Worm (Caenorhabditis elegans) whole organism, L2 larva: Measurements from ENCODE around the gene odd-1.

Experiments used
- C34F6.9 ChIP-seq: fragments of 150-350 bp; optimal IDR thresholded peaks from 2 replicates; lab custom pipeline; 2014; ENCODE audit warnings: missing biosample characterization, missing genetic modification characterization
- F13H6.1 ChIP-seq: sonication (generic microtip); optimal IDR thresholded peaks from 2 replicates; lab custom pipeline; 2016; ENCODE audit warnings: missing genetic modification characterization, missing compliant biosample characterization
- R02D3.7 ChIP-seq: fragments of 150-350 bp; optimal IDR thresholded peaks from 2 replicates; lab custom pipeline; 2014; ENCODE audit warnings: missing biosample characterization, missing genetic modification characterization
- Y55F3AM.14 ChIP-seq: fragments of 200-800 bp; sonication (Bioruptor generic); optimal IDR thresholded peaks from 2 replicates; lab custom pipeline; 2018; ENCODE audit warnings: mild to moderate bottlenecking, missing genetic modification characterization, missing compliant biosample characterization
- alr-1 ChIP-seq: fragments of 150-350 bp; optimal IDR thresholded peaks from 2 replicates; lab custom pipeline; 2014; ENCODE audit warnings: missing biosample characterization, missing genetic modification characterization
- aly-2 ChIP-seq: fragments of 150-350 bp; optimal IDR thresholded peaks from 2 replicates; lab custom pipeline; 2014; ENCODE audit warnings: missing biosample characterization, missing genetic modification characterization
- ama-1 ChIP-seq: fragments of 150-350 bp; optimal IDR thresholded peaks from 2 replicates; lab custom pipeline; 2018; ENCODE audit warnings: inconsistent platforms
- blmp-1 ChIP-seq: sonication (generic microtip); optimal IDR thresholded peaks from 2 replicates; lab custom pipeline; 2017; ENCODE audit warnings: missing genetic modification characterization, mild to moderate bottlenecking, missing compliant biosample characterization, antibody characterized with exemption, moderate library complexity; ENCODE audit not compliant: insufficient read depth
- ceh-16 ChIP-seq: fragments of 150-350 bp; optimal IDR thresholded peaks from 2 replicates; lab custom pipeline; 2014; ENCODE audit warnings: missing biosample characterization, missing genetic modification characterization
- egl-27 ChIP-seq: sonication (generic microtip); optimal IDR thresholded peaks from 3 replicates; lab custom pipeline; 2017; ENCODE audit warnings: missing biosample characterization, missing genetic modification reagents, missing genetic modification characterization
- elt-1 ChIP-seq: fragments of 150-350 bp; optimal IDR thresholded peaks from 2 replicates; lab custom pipeline; 2014; ENCODE audit warnings: missing biosample characterization, missing genetic modification characterization
- elt-3 ChIP-seq: sonication (generic microtip); optimal IDR thresholded peaks from 2 replicates; lab custom pipeline; 2017; ENCODE audit warnings: missing biosample characterization, missing genetic modification characterization
- fos-1 ChIP-seq: fragments of 150-350 bp; optimal IDR thresholded peaks from 2 replicates; lab custom pipeline; 2014; ENCODE audit warnings: missing biosample characterization, missing genetic modification characterization
- lin-11 ChIP-seq: fragments of 150-350 bp; sonication (generic microtip); optimal IDR thresholded peaks from 2 replicates; lab custom pipeline; 2014; ENCODE audit warnings: missing biosample characterization, missing genetic modification characterization, inconsistent platforms, mixed read lengths
- lin-39 ChIP-seq: fragments of 150-350 bp; optimal IDR thresholded peaks from 2 replicates; lab custom pipeline; 2014; ENCODE audit warnings: missing biosample characterization, missing genetic modification reagents, missing genetic modification characterization
- lsy-2 ChIP-seq, 2 experiments: fragments of 150-350 bp in 1 of 2; sonication (generic microtip) in 1 of 2; optimal IDR thresholded peaks; 2 replicates each; lab custom pipeline; 2014 to 2017; ENCODE audit warnings: missing biosample characterization in 2 of 2, missing genetic modification characterization in 2 of 2
- mab-5 ChIP-seq: fragments of 150-350 bp; optimal IDR thresholded peaks from 2 replicates; lab custom pipeline; 2014; ENCODE audit warnings: missing biosample characterization, missing genetic modification characterization
- mdl-1 ChIP-seq, 2 experiments: fragments of 150-350 bp in 1 of 2; sonication (generic microtip) in 1 of 2; optimal IDR thresholded peaks; 2 replicates each; lab custom pipeline; 2017; ENCODE audit warnings: missing biosample characterization in 2 of 2, missing genetic modification characterization in 2 of 2
- nhr-10 ChIP-seq: sonication (generic microtip); optimal IDR thresholded peaks from 2 replicates; lab custom pipeline; 2017; ENCODE audit warnings: missing biosample characterization, missing genetic modification characterization
- nhr-11 ChIP-seq: fragments of 150-350 bp; optimal IDR thresholded peaks from 2 replicates; lab custom pipeline; 2014; ENCODE audit warnings: missing biosample characterization, missing genetic modification characterization
- nhr-129 ChIP-seq: fragments of 150-350 bp; optimal IDR thresholded peaks from 2 replicates; lab custom pipeline; 2014; ENCODE audit warnings: missing biosample characterization, missing genetic modification characterization
- nhr-21 ChIP-seq: fragments of 150-350 bp; optimal IDR thresholded peaks from 2 replicates; lab custom pipeline; 2014; ENCODE audit warnings: missing biosample characterization, missing genetic modification characterization
- nhr-23 ChIP-seq: fragments of 150-350 bp; optimal IDR thresholded peaks from 2 replicates; lab custom pipeline; 2014; ENCODE audit warnings: missing biosample characterization, missing genetic modification reagents, missing genetic modification characterization
- nhr-237 ChIP-seq: fragments of 150-350 bp; optimal IDR thresholded peaks from 2 replicates; lab custom pipeline; 2014; ENCODE audit warnings: missing biosample characterization, missing genetic modification characterization
- nhr-25 ChIP-seq: fragments of 150-350 bp; sonication (generic microtip); optimal IDR thresholded peaks from 3 replicates; lab custom pipeline; 2014; ENCODE audit warnings: missing biosample characterization, missing genetic modification characterization
- nhr-6 ChIP-seq: fragments of 150-350 bp; optimal IDR thresholded peaks from 2 replicates; lab custom pipeline; 2014; ENCODE audit warnings: missing biosample characterization, missing genetic modification characterization
- skn-1 ChIP-seq: sonication (generic microtip); optimal IDR thresholded peaks from 2 replicates; lab custom pipeline; 2017; ENCODE audit warnings: missing biosample characterization, missing genetic modification characterization
- sma-9 ChIP-seq, 2 experiments: fragments of 150-350 bp in 1 of 2; sonication (generic microtip) in 1 of 2; optimal IDR thresholded peaks; 2 replicates each; lab custom pipeline; 2014 to 2016; ENCODE audit warnings: missing genetic modification characterization in 2 of 2, mild to moderate bottlenecking in 1 of 2, missing biosample characterization in 1 of 2, missing compliant biosample characterization in 1 of 2, missing genetic modification reagents in 1 of 2, moderate library complexity in 1 of 2
- snpc-4 ChIP-seq: fragments of 150-350 bp; optimal IDR thresholded peaks from 2 replicates; lab custom pipeline; 2014; ENCODE audit warnings: missing biosample characterization, missing genetic modification characterization
- unc-55 ChIP-seq: fragments of 150-350 bp; sonication (generic microtip); optimal IDR thresholded peaks from 3 replicates; lab custom pipeline; 2014; ENCODE audit warnings: missing biosample characterization, missing genetic modification reagents, missing genetic modification characterization
- zag-1 ChIP-seq: fragments of 150-350 bp; optimal IDR thresholded peaks from 2 replicates; lab custom pipeline; 2014; ENCODE audit warnings: missing biosample characterization, missing genetic modification characterization
- ztf-1 ChIP-seq: fragments of 200-800 bp; sonication (Bioruptor generic); conservative IDR thresholded peaks from 2 replicates; pipeline ENCODE4 v1.3.6; 2022; ENCODE audit warnings: missing genetic modification characterization, missing compliant biosample characterization
- ztf-11 ChIP-seq: sonication (generic microtip); optimal IDR thresholded peaks from 2 replicates; lab custom pipeline; 2017; ENCODE audit warnings: missing biosample characterization, missing genetic modification characterization

Gene odd-1

DNA sequence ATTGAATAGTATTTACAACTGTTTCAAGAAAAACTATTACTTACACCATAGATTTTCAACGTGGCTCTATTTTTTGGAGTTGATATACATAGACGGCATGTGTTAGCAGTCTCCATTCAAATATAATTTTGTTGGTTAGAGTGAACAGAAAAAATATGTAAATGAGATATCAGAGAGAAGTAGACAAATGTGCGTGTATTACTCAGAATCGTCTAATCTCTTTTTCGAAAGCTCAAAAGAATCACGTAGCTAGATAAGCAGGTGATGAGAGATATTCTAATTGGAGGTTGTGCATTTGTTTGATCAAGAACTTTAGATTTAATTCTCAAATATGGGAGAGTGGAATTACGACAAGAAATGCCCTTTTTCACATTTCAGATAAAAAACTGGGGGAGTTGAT, 17.6 kb upstream of the odd-1 start, which contains the start of gene ZK418.10:
TSS of gene ZK418.10 (minus strand) at position 148 of the 400 bp plus-strand sequence.
- TF ChIP-seq nhr-21 (tag; lab: Kevin White, UChicago), result peak; percentile 16
- no peak for TF ChIP-seq lin-11 (tag; lab: Kevin White, UChicago)
- TF ChIP-seq C34F6.9 (tag; lab: Kevin White, UChicago), result peak; percentile 33
- TF ChIP-seq ztf-11, result no peak
- TF ChIP-seq sma-9 (GFP tag; optimal IDR thresholded peaks at IDR 0.05; lab: Kevin White, UChicago), result peak; percentile 5
- TF ChIP-seq sma-9 (tag; optimal IDR thresholded peaks at IDR 0.05; lab: Kevin White, UChicago), result no peak
- TF ChIP-seq lsy-2 (tag; optimal IDR thresholded peaks at IDR 0.05; lab: Kevin White, UChicago), result peak in 1 of 2 experiments; percentile 16
- TF ChIP-seq alr-1 (tag; lab: Kevin White, UChicago), result no peak
- TF ChIP-seq snpc-4 (tag; lab: Kevin White, UChicago), result no peak
- TF ChIP-seq mab-5, result no peak
- TF ChIP-seq elt-1, result no peak

DNA sequence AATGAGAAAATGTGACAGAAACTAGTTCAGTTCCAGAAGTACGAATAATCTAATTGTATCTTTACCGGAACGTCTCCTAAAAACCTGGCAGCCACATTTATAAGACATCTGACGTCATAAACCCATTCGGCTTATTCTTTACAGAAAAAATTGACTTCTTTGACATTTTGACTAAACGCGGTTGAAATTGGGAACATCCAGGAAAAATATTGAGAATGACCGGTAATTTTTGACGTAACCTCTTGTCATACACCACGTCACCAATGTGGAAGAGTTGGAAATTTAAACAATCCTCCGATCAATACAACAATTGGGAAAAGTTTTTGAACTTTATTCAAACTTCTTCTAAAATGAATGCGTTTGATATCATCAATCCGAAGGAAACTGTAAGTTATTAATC, 17.1 kb upstream of the odd-1 start, which contains the start of gene ZK418.2:
TSS of gene ZK418.2 (plus strand) at position 301 of the 400 bp plus-strand sequence.
- no peak for TF ChIP-seq skn-1 (tag; lab: Kevin White, UChicago)
- no peak for TF ChIP-seq mdl-1 (tag; optimal IDR thresholded peaks at IDR 0.05; lab: Kevin White, UChicago)
- TF ChIP-seq ama-1 (lab: Kevin White, UChicago), result no peak
- TF ChIP-seq F13H6.1 (tag; lab: Kevin White, UChicago), result no peak
- no peak for TF ChIP-seq nhr-6 (tag; lab: Kevin White, UChicago)
- no peak for TF ChIP-seq unc-55
- TF ChIP-seq alr-1 (tag; lab: Kevin White, UChicago), result no peak
- no peak for TF ChIP-seq R02D3.7 (tag; lab: Kevin White, UChicago)

DNA sequence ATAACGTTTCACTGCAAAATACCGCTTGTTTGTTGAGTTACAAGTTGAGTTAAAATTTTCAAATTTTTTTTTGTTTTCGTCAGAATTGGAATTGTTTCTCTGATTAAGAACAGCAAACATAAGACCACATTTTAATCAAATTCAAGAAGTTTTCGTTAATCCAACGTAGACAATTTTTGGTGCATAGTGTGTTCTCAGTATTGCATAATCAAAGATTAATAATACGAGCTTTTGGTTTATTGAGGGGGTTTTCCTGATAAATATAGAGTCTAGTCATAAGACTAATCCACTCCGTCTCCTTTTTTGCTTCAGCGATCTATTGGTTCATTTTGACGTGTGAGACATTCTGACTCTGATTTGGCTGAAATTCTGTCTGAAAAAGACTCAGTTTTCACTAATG, 13.0 kb upstream of the odd-1 start, which contains the start of gene nhr-9:
TSS of gene nhr-9 (plus strand) at position 307 of the 400 bp plus-strand sequence.
- TF ChIP-seq zag-1 (no peak), nhr-11 (tag; lab: Kevin White, UChicago) (no peak), unc-55 (no peak), F13H6.1 (tag; lab: Kevin White, UChicago) (no peak), nhr-237 (tag; lab: Kevin White, UChicago) (no peak), R02D3.7 (tag; lab: Kevin White, UChicago) (no peak), sma-9 (GFP tag; optimal IDR thresholded peaks at IDR 0.05; lab: Kevin White, UChicago) (peak; percentile 20), sma-9 (tag; optimal IDR thresholded peaks at IDR 0.05; lab: Kevin White, UChicago) (no peak), mdl-1 (tag; optimal IDR thresholded peaks at IDR 0.05; lab: Kevin White, UChicago) (no peak), lsy-2 (tag; optimal IDR thresholded peaks at IDR 0.05; lab: Kevin White, UChicago) (peak in 1 of 2 experiments; percentile 4), ztf-1 (no peak), nhr-129 (tag; lab: Kevin White, UChicago) (no peak), mab-5 (no peak)

DNA sequence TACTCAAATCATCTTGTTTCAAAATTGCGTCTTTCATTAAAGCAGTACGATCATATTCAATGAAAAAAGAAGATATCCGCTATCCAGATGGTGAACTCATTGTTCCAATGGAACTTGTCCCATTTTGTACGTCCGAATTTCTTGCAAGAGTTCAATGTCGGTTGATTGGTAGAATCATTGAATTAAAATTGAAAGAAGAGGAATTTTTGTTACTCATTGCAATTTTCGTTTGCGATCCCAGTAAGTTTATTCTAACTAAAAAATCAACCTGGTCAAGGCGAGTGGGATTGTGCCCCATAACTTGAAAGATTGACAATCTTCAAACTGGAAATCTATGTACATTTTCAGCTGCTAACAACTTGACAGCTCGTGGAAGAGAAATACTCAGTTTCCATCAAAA, 11.6 kb upstream of the odd-1 start:
- TF ChIP-seq ceh-16 (no peak), Y55F3AM.14 (GFP tag; lab: Kevin White, UChicago) (no peak), nhr-23 (no peak), blmp-1 (no peak), nhr-25 (tag; lab: Kevin White, UChicago) (no peak), nhr-11 (tag; lab: Kevin White, UChicago) (no peak), lsy-2 (tag; optimal IDR thresholded peaks at IDR 0.05; lab: Kevin White, UChicago) (no peak), elt-1 (no peak), unc-55 (no peak), zag-1 (no peak), aly-2 (tag; lab: Kevin White, UChicago) (no peak), ztf-1 (no peak), nhr-129 (tag; lab: Kevin White, UChicago) (no peak), sma-9 (GFP tag; optimal IDR thresholded peaks at IDR 0.05; lab: Kevin White, UChicago) (no peak), sma-9 (tag; optimal IDR thresholded peaks at IDR 0.05; lab: Kevin White, UChicago) (no peak), fos-1 (tag; lab: Kevin White, UChicago) (no peak), ama-1 (lab: Kevin White, UChicago) (no peak), nhr-10 (tag; lab: Kevin White, UChicago) (no peak), lin-39 (tag; lab: Kevin White, UChicago) (no peak), elt-3 (tag; lab: Kevin White, UChicago) (no peak)

DNA sequence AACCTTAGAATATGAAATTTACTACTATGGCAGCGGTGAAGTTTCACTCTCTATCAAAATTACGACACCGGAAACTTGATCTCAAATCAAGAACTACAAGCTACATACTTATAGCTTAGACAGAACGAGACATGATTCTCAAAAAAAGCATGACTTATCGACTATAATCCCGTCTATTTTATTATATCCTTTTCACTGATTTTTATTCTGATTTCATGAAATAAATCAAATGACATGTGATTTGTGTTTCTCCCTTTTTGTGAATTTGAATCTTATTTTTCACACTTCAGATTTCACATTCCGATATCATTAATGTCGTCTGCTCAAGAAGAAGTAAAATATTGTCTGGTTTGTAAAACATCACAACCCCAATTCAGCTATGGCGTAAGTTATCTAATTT, 8.1 kb upstream of the odd-1 start, which contains the start of gene ZK418.11:
TSS of gene ZK418.11 (plus strand) at position 289 of the 400 bp plus-strand sequence.
- TF ChIP-seq egl-27, result no peak
